In the genomic region with DNA sequence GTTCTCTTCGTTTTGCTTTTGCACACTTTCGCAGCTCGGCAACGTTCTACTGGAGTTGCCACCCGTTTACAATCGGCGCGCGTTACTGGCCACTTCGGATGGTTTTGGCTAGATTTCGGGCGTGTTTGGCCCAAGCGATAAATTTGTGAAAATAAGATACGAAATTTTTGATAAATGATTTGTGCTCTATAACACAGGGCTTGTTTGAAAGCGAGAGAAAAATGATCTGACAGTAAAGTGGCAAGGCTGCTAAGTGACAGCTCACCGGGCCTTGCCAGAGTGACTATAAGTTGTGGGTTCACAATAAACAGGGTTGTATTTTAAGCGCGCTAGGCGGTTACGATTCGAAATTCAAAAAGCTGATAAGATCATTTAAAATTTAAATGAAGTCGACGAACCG, we compare ENCODE assay signal across 1 fruit fly cellular context.
A peak's percentile ranks its signal among the peaks of the same experiment; 100 is the strongest.
TF ChIP-seq lines count a peak whose summit lies in the region.

A gene (minus strand): TSS at position 184 of the 400 bp plus-strand sequence.

TF ChIP-seq in whole organism, embryonic, 481 proteins besides CTCF, POLR2A, EP300 and RAD21 (continued from another document and continues in another):
- TF ChIP-seq CG4328 (GFP tag; optimal IDR thresholded peaks at IDR 0.05; lab: Kevin White, UChicago), result no peak
- TF ChIP-seq CG9932 (GFP tag; IDR thresholded peaks at IDR 0.05; lab: Robert Waterston, UW), result peak; percentile 79
- no peak for TF ChIP-seq slou (GFP tag; optimal IDR thresholded peaks at IDR 0.05; lab: Kevin White, UChicago)
- TF ChIP-seq grn (GFP tag; optimal IDR thresholded peaks at IDR 0.05; lab: Kevin White, UChicago), result peak; percentile 70
- TF ChIP-seq CG16815 (GFP tag; optimal IDR thresholded peaks at IDR 0.05; lab: Kevin White, UChicago), result peak; percentile 9
- TF ChIP-seq Doc2 (GFP tag; IDR thresholded peaks at IDR 0.05; lab: Robert Waterston, UW), result no peak
- TF ChIP-seq Rfx (GFP tag; IDR thresholded peaks at IDR 0.05; lab: Robert Waterston, UW), result peak; percentile 68
- no peak for TF ChIP-seq CG17359 (tag; optimal IDR thresholded peaks at IDR 0.05; lab: Kevin White, UChicago)
- no peak for TF ChIP-seq hb (GFP tag; IDR thresholded peaks at IDR 0.05; lab: Robert Waterston, UW; ENCODE audit: partially characterized antibody)
- no peak for TF ChIP-seq oc (tag; optimal IDR thresholded peaks at IDR 0.05; lab: Kevin White, UChicago)
- TF ChIP-seq NC2β (GFP tag; optimal IDR thresholded peaks at IDR 0.05; lab: Kevin White, UChicago), result peak; percentile 65
- no peak for TF ChIP-seq CG6813 (GFP tag; optimal IDR thresholded peaks at IDR 0.05; lab: Kevin White, UChicago)
- TF ChIP-seq lbe (GFP tag; optimal IDR thresholded peaks at IDR 0.05; lab: Kevin White, UChicago), result no peak
- TF ChIP-seq fru (optimal IDR thresholded peaks at IDR 0.05; lab: Kevin White, UChicago), result no peak
- peak; percentile 46; the same call in 2 of the 3 replicates for TF ChIP-seq CG16813 (GFP tag; IDR thresholded peaks at IDR 0.05; lab: Robert Waterston, UW; ENCODE audit: partially characterized antibody)
- TF ChIP-seq Optix (GFP tag; IDR thresholded peaks at IDR 0.05; lab: Robert Waterston, UW), result peak; percentile 41; the same call in 1 of the 3 replicates
- TF ChIP-seq Ada2b (GFP tag; IDR thresholded peaks at IDR 0.05; lab: Robert Waterston, UW), result no peak; the same call in 1 of the 2 replicates
- peak; percentile 54 for TF ChIP-seq HmgD (GFP tag; optimal IDR thresholded peaks at IDR 0.05; lab: Kevin White, UChicago)
- no peak for TF ChIP-seq CG6654 (GFP tag; optimal IDR thresholded peaks at IDR 0.05; lab: Kevin White, UChicago)
- peak; percentile 94 for TF ChIP-seq CG17186 (GFP tag; optimal IDR thresholded peaks at IDR 0.05; lab: Kevin White, UChicago)
- TF ChIP-seq CG17612 (GFP tag; IDR thresholded peaks at IDR 0.05; lab: Robert Waterston, UW), result no peak
- no peak for TF ChIP-seq MTF-1 (GFP tag; optimal IDR thresholded peaks at IDR 0.05; lab: Kevin White, UChicago; ENCODE audit: borderline replicate concordance)
- 0 out of 2 replicates have a peak, but pooled peaks have one; percentile 12 for TF ChIP-seq sob (GFP tag; IDR thresholded peaks at IDR 0.05; lab: Robert Waterston, UW)
- TF ChIP-seq CG13894 (tag; optimal IDR thresholded peaks at IDR 0.05; lab: Kevin White, UChicago), result no peak
- TF ChIP-seq tap (tag; optimal IDR thresholded peaks at IDR 0.05; lab: Kevin White, UChicago), result no peak
- TF ChIP-seq CkIIα-i1 (GFP tag; IDR thresholded peaks at IDR 0.05; lab: Robert Waterston, UW), result no peak
- TF ChIP-seq abd-A (tag; optimal IDR thresholded peaks at IDR 0.05; lab: Kevin White, UChicago), result no peak
- peak; percentile 90 for TF ChIP-seq hkb (optimal IDR thresholded peaks at IDR 0.05; lab: Kevin White, UChicago)
- TF ChIP-seq hkb (GFP tag; IDR thresholded peaks at IDR 0.05; lab: Robert Waterston, UW), result peak; percentile 26; the same call in 1 of the 2 replicates
- no peak for TF ChIP-seq otp (GFP tag; IDR thresholded peaks at IDR 0.05; lab: Robert Waterston, UW)
- TF ChIP-seq CG5180 (GFP tag; optimal IDR thresholded peaks at IDR 0.05; lab: Kevin White, UChicago), result no peak
- TF ChIP-seq Hand (GFP tag; optimal IDR thresholded peaks at IDR 0.05; lab: Kevin White, UChicago), result no peak
- TF ChIP-seq sc (optimal IDR thresholded peaks at IDR 0.05; lab: Kevin White, UChicago), result no peak
- TF ChIP-seq sc (GFP tag; optimal IDR thresholded peaks at IDR 0.05; lab: Kevin White, UChicago), result no peak
- no peak for TF ChIP-seq hth (optimal IDR thresholded peaks at IDR 0.05; lab: Kevin White, UChicago)
- TF ChIP-seq tll (GFP tag; optimal IDR thresholded peaks at IDR 0.05; lab: Kevin White, UChicago), result peak; percentile 30 to 73
- peak; percentile 42 for TF ChIP-seq Max (GFP tag; optimal IDR thresholded peaks at IDR 0.05; lab: Kevin White, UChicago)
- peak; percentile 83 for TF ChIP-seq sens (GFP tag; lab: Kevin White, UChicago)
- no peak for TF ChIP-seq Doc3 (GFP tag; IDR thresholded peaks at IDR 0.05; lab: Robert Waterston, UW; ENCODE audit: partially characterized antibody)
- no peak for TF ChIP-seq Dek (tag; optimal IDR thresholded peaks at IDR 0.05; lab: Kevin White, UChicago)
- TF ChIP-seq CG14710 (tag; optimal IDR thresholded peaks at IDR 0.05; lab: Kevin White, UChicago), result peak; percentile 87
- TF ChIP-seq stwl (tag; optimal IDR thresholded peaks at IDR 0.05; lab: Kevin White, UChicago), result peak; percentile 83
- TF ChIP-seq en (GFP tag; optimal IDR thresholded peaks at IDR 0.05; lab: Kevin White, UChicago), result no peak
- TF ChIP-seq dm (GFP tag; optimal IDR thresholded peaks at IDR 0.05; lab: Kevin White, UChicago), result peak; percentile 61
- no peak for TF ChIP-seq CG6175 (GFP tag; IDR thresholded peaks at IDR 0.05; lab: Robert Waterston, UW)
- TF ChIP-seq sim (GFP tag; IDR thresholded peaks at IDR 0.05; lab: Robert Waterston, UW), result no peak
- TF ChIP-seq CG11247 (GFP tag; IDR thresholded peaks at IDR 0.05; lab: Robert Waterston, UW), result peak; percentile 29; the same call in 1 of the 2 replicates
- TF ChIP-seq CG9609 (GFP tag; optimal IDR thresholded peaks at IDR 0.05; lab: Kevin White, UChicago), result peak; percentile 64
- TF ChIP-seq CG15514 (GFP tag; optimal IDR thresholded peaks at IDR 0.05; lab: Kevin White, UChicago), result peak; percentile 85
- TF ChIP-seq sd (tag; optimal IDR thresholded peaks at IDR 0.05; lab: Kevin White, UChicago), result no peak
- no peak for TF ChIP-seq cad (GFP tag; optimal IDR thresholded peaks at IDR 0.05; lab: Kevin White, UChicago)
- no peak for TF ChIP-seq CG8388 (GFP tag; optimal IDR thresholded peaks at IDR 0.05; lab: Kevin White, UChicago)
- peak; percentile 89 for TF ChIP-seq trem (tag; optimal IDR thresholded peaks at IDR 0.05; lab: Kevin White, UChicago)
- TF ChIP-seq Deaf1 (tag; optimal IDR thresholded peaks at IDR 0.05; lab: Kevin White, UChicago), result peak; percentile 60
- peak; percentile 10; the same call in 1 of the 4 replicates for TF ChIP-seq Dll (GFP tag; IDR thresholded peaks at IDR 0.05; lab: Robert Waterston, UW; ENCODE audit: partially characterized antibody)
- TF ChIP-seq CG17385 (GFP tag; optimal IDR thresholded peaks at IDR 0.05; lab: Kevin White, UChicago), result no peak
- no peak for TF ChIP-seq Trl (optimal IDR thresholded peaks at IDR 0.05; lab: Kevin White, UChicago)
- TF ChIP-seq Trl (GFP tag; optimal IDR thresholded peaks at IDR 0.05; lab: Kevin White, UChicago), result peak; percentile 52
- peak; percentile 59 for TF ChIP-seq Mad (GFP tag; optimal IDR thresholded peaks at IDR 0.05; lab: Kevin White, UChicago)
- peak; percentile 53 for TF ChIP-seq sisA (GFP tag; IDR thresholded peaks at IDR 0.05; lab: Robert Waterston, UW)
- peak; percentile 81 for TF ChIP-seq Antp (GFP tag; optimal IDR thresholded peaks at IDR 0.05; lab: Kevin White, UChicago)
- TF ChIP-seq cato (GFP tag; optimal IDR thresholded peaks at IDR 0.05; lab: Kevin White, UChicago; ENCODE audit: borderline replicate concordance), result no peak
- peak; percentile 42; the same call in 1 of the 2 replicates for TF ChIP-seq Dref (GFP tag; IDR thresholded peaks at IDR 0.05; lab: Robert Waterston, UW)
- TF ChIP-seq CG12236 (GFP tag; optimal IDR thresholded peaks at IDR 0.05; lab: Kevin White, UChicago), result peak; percentile 29
- no peak for TF ChIP-seq ro (GFP tag; IDR thresholded peaks at IDR 0.05; lab: Robert Waterston, UW)
- no peak for TF ChIP-seq stc (GFP tag; IDR thresholded peaks at IDR 0.05; lab: Robert Waterston, UW)
- TF ChIP-seq CG3847 (GFP tag; IDR thresholded peaks at IDR 0.05; lab: Robert Waterston, UW), result peak; percentile 88
- no peak for TF ChIP-seq Tbp (GFP tag; optimal IDR thresholded peaks at IDR 0.05; lab: Kevin White, UChicago)
- 0 out of 2 replicates have a peak, but pooled peaks have one; percentile 12 for TF ChIP-seq CG14667 (GFP tag; IDR thresholded peaks at IDR 0.05; lab: Robert Waterston, UW)
- no peak for TF ChIP-seq zen2 (GFP tag; IDR thresholded peaks at IDR 0.05; lab: Robert Waterston, UW; ENCODE audit: partially characterized antibody)
- peak; percentile 49 for TF ChIP-seq fd3F (GFP tag; optimal IDR thresholded peaks at IDR 0.05; lab: Kevin White, UChicago)
- TF ChIP-seq zf30C (GFP tag; optimal IDR thresholded peaks at IDR 0.05; lab: Kevin White, UChicago), result no peak
- no peak for TF ChIP-seq CG13123 (GFP tag; optimal IDR thresholded peaks at IDR 0.05; lab: Kevin White, UChicago)
- no peak for TF ChIP-seq Oaz (GFP tag; IDR thresholded peaks at IDR 0.05; lab: Robert Waterston, UW)
- no peak for TF ChIP-seq CG3065 (GFP tag; optimal IDR thresholded peaks at IDR 0.05; lab: Kevin White, UChicago)
- peak; percentile 23 for TF ChIP-seq Sry-β (GFP tag; optimal IDR thresholded peaks at IDR 0.05; lab: Kevin White, UChicago)
- no peak for TF ChIP-seq Vsx1 (GFP tag; optimal IDR thresholded peaks at IDR 0.05; lab: Kevin White, UChicago)
- peak; percentile 67 for TF ChIP-seq NfI (GFP tag; optimal IDR thresholded peaks at IDR 0.05; lab: Kevin White, UChicago)
- no peak for TF ChIP-seq ac (GFP tag; optimal IDR thresholded peaks at IDR 0.05; lab: Kevin White, UChicago)
- TF ChIP-seq CG14441 (GFP tag; IDR thresholded peaks at IDR 0.05; lab: Robert Waterston, UW), result peak; percentile 47; the same call in 1 of the 2 replicates
- no peak for TF ChIP-seq gcm (GFP tag; optimal IDR thresholded peaks at IDR 0.05; lab: Kevin White, UChicago)
- TF ChIP-seq nmo (GFP tag; optimal IDR thresholded peaks at IDR 0.05; lab: Kevin White, UChicago), result peak; percentile 77
- TF ChIP-seq Dbx (GFP tag; IDR thresholded peaks at IDR 0.05; lab: Robert Waterston, UW), result peak; percentile 37; the same call in 1 of the 3 replicates
- no peak for TF ChIP-seq CG6765 (GFP tag; optimal IDR thresholded peaks at IDR 0.05; lab: Kevin White, UChicago)
- no peak for TF ChIP-seq CG42726 (GFP tag; IDR thresholded peaks at IDR 0.05; lab: Robert Waterston, UW; ENCODE audit: partially characterized antibody)
- TF ChIP-seq chif (GFP tag; optimal IDR thresholded peaks at IDR 0.05; lab: Kevin White, UChicago), result peak in 1 of 2 experiments; percentile 64
- peak; percentile 46; the same call in 1 of the 2 replicates for TF ChIP-seq NFAT (GFP tag; IDR thresholded peaks at IDR 0.05; lab: Robert Waterston, UW)
- TF ChIP-seq CG12299 (tag; optimal IDR thresholded peaks at IDR 0.05; lab: Kevin White, UChicago), result peak; percentile 42
- TF ChIP-seq Aef1 (GFP tag; IDR thresholded peaks at IDR 0.05; lab: Robert Waterston, UW), result peak; percentile 55
- TF ChIP-seq dimm (GFP tag; IDR thresholded peaks at IDR 0.05; lab: Robert Waterston, UW), result no peak
- peak; percentile 100 for TF ChIP-seq CG2116 (GFP tag; optimal IDR thresholded peaks at IDR 0.05; lab: Kevin White, UChicago)
- peak; percentile 60 for TF ChIP-seq shn (GFP tag; optimal IDR thresholded peaks at IDR 0.05; lab: Kevin White, UChicago)
- no peak for TF ChIP-seq Lim3 (GFP tag; IDR thresholded peaks at IDR 0.05; lab: Robert Waterston, UW)
- TF ChIP-seq CG7357 (GFP tag; IDR thresholded peaks at IDR 0.05; lab: Robert Waterston, UW), result no peak
- no peak for TF ChIP-seq Blimp-1 (GFP tag; optimal IDR thresholded peaks at IDR 0.05; lab: Kevin White, UChicago)
- TF ChIP-seq CG17328 (GFP tag; IDR thresholded peaks at IDR 0.05; lab: Robert Waterston, UW), result peak; percentile 26; the same call in 1 of the 2 replicates
- peak; percentile 36 for TF ChIP-seq twi (tag; optimal IDR thresholded peaks at IDR 0.05; lab: Kevin White, UChicago)
- no peak for TF ChIP-seq Hmx (GFP tag; optimal IDR thresholded peaks at IDR 0.05; lab: Kevin White, UChicago)
- no peak for TF ChIP-seq CG7745 (tag; optimal IDR thresholded peaks at IDR 0.05; lab: Kevin White, UChicago)
- TF ChIP-seq CG6689 (GFP tag; IDR thresholded peaks at IDR 0.05; lab: Robert Waterston, UW), result peak; percentile 50; the same call in 1 of the 2 replicates
- TF ChIP-seq h (optimal IDR thresholded peaks at IDR 0.05; lab: Kevin White, UChicago), result no peak
- no peak for TF ChIP-seq usp (GFP tag; optimal IDR thresholded peaks at IDR 0.05; lab: Kevin White, UChicago)
- no peak for TF ChIP-seq CG1832 (GFP tag; optimal IDR thresholded peaks at IDR 0.05; lab: Kevin White, UChicago)
- no peak for TF ChIP-seq Bgb (GFP tag; IDR thresholded peaks at IDR 0.05; lab: Robert Waterston, UW; ENCODE audit: partially characterized antibody)
- TF ChIP-seq Dad (GFP tag; optimal IDR thresholded peaks at IDR 0.05; lab: Kevin White, UChicago), result peak; percentile 73
- peak; percentile 49 for TF ChIP-seq CG9876 (GFP tag; optimal IDR thresholded peaks at IDR 0.05; lab: Kevin White, UChicago)
- TF ChIP-seq bbx (GFP tag; IDR thresholded peaks at IDR 0.05; lab: Robert Waterston, UW; ENCODE audit: partially characterized antibody), result no peak
- peak; percentile 42 for TF ChIP-seq tx (GFP tag; optimal IDR thresholded peaks at IDR 0.05; lab: Kevin White, UChicago)
- 0 out of 3 replicates have a peak, but pooled peaks have one; percentile 42 for TF ChIP-seq so (GFP tag; IDR thresholded peaks at IDR 0.05; lab: Robert Waterston, UW)
- no peak for TF ChIP-seq sima (GFP tag; optimal IDR thresholded peaks at IDR 0.05; lab: Kevin White, UChicago)
- TF ChIP-seq H2.0 (GFP tag; IDR thresholded peaks at IDR 0.05; lab: Robert Waterston, UW), result no peak
- peak; percentile 96 for TF ChIP-seq Ets65A (GFP tag; lab: Kevin White, UChicago)
- no peak for TF ChIP-seq CG43689 (GFP tag; IDR thresholded peaks at IDR 0.05; lab: Robert Waterston, UW)
- no peak for TF ChIP-seq Usf (GFP tag; optimal IDR thresholded peaks at IDR 0.05; lab: Kevin White, UChicago)
- TF ChIP-seq dpn (GFP tag; optimal IDR thresholded peaks at IDR 0.05; lab: Kevin White, UChicago), result peak; percentile 51 to 52
- TF ChIP-seq CG30431 (GFP tag; optimal IDR thresholded peaks at IDR 0.05; lab: Kevin White, UChicago), result no peak
- no peak for TF ChIP-seq trh (GFP tag; optimal IDR thresholded peaks at IDR 0.05; lab: Kevin White, UChicago)
- TF ChIP-seq CG2712 (tag; optimal IDR thresholded peaks at IDR 0.05; lab: Kevin White, UChicago), result peak; percentile 97
- peak; percentile 22 for TF ChIP-seq CG4424 (GFP tag; optimal IDR thresholded peaks at IDR 0.05; lab: Kevin White, UChicago)
- no peak for TF ChIP-seq crol (GFP tag; IDR thresholded peaks at IDR 0.05; lab: Robert Waterston, UW)
- TF ChIP-seq ftz-f1 (GFP tag; optimal IDR thresholded peaks at IDR 0.05; lab: Kevin White, UChicago), result no peak
- TF ChIP-seq sqz (GFP tag; optimal IDR thresholded peaks at IDR 0.05; lab: Kevin White, UChicago), result no peak
- TF ChIP-seq dati (GFP tag; IDR thresholded peaks at IDR 0.05; lab: Robert Waterston, UW), result no peak
- TF ChIP-seq CG18619 (GFP tag; optimal IDR thresholded peaks at IDR 0.05; lab: Kevin White, UChicago), result peak; percentile 31
- TF ChIP-seq CG10209 (GFP tag; optimal IDR thresholded peaks at IDR 0.05; lab: Kevin White, UChicago), result peak; percentile 28
- TF ChIP-seq CG32532 (GFP tag; IDR thresholded peaks at IDR 0.05; lab: Robert Waterston, UW), result peak; percentile 62
- TF ChIP-seq Opbp (GFP tag; IDR thresholded peaks at IDR 0.05; lab: Robert Waterston, UW; ENCODE audit: partially characterized antibody), result peak; percentile 15; the same call in 1 of the 3 replicates
